Worm (Caenorhabditis elegans) whole organism, mixed stage, embryonic: Measurements from ENCODE around the gene rfth-1.

Source experiments
- lin-13 ChIP-seq: fragments of 150-350 bp; optimal IDR thresholded peaks from 2 replicates; lab custom pipeline; 2014; ENCODE audit warnings: missing biosample characterization, missing genetic modification characterization
- mab-5 ChIP-seq: fragments of 150-350 bp; optimal IDR thresholded peaks from 2 replicates; lab custom pipeline; 2014; ENCODE audit warnings: missing biosample characterization, missing genetic modification characterization
- snpc-4 ChIP-seq: fragments of 150-350 bp; optimal IDR thresholded peaks from 2 replicates; lab custom pipeline; 2014; ENCODE audit warnings: missing biosample characterization, missing genetic modification characterization
- unc-39 ChIP-seq: fragments of 150-350 bp; optimal IDR thresholded peaks from 2 replicates; lab custom pipeline; 2014; ENCODE audit warnings: missing biosample characterization, missing genetic modification characterization

DNA sequence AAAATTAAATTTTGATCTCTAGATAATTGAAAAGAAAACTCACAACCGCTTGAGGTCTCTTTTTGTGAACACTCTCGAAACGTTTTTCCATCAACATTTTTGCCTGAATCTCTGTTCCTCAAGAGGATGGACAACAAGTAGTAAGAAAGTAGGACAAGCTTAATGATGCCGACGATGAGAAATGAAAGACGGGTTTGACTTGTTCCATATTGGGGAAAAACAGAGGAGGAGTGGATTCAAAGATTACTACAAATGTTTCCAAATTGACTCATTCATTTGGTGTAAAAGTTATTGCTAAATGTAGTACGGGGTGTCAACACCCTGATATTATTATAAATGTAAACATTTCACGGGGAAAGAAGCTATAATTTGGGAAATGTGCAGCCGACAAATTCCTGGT lies 21.9 kb upstream of the rfth-1 start, which contains the start of gene ZK185.4:
- TF ChIP-seq mab-5 (tag; lab: Kevin White, UChicago) (no peak), lin-13 (tag; lab: Kevin White, UChicago) (no peak), unc-39 (tag; lab: Kevin White, UChicago) (no peak), snpc-4 (no peak)
